Fruit fly (Drosophila melanogaster) whole organism, prepupa: ENCODE data around the gene wkd.

Experiments
- CG32006 ChIP-seq: fragments of 200-800 bp; sonication (Bioruptor generic); optimal IDR thresholded peaks from 3 replicates; lab custom pipeline; 2017; ENCODE audit warnings: missing biosample characterization, mild to moderate bottlenecking, missing genetic modification characterization
- cyc ChIP-seq: fragments of 200-800 bp; sonication (Bioruptor generic); optimal IDR thresholded peaks from 3 replicates; lab custom pipeline; 2016; ENCODE audit warnings: missing biosample characterization, missing genetic modification characterization

- TF ChIP-seq cyc (GFP tag; lab: Kevin White, UChicago) (no peak), CG32006 (GFP tag; lab: Kevin White, UChicago) (peak; percentile 30)
These were observed 31.1 kb downstream of the wkd start for dm6 chr3R:11612467-11612866.
